Fruit fly (Drosophila melanogaster) whole organism: Measurements from ENCODE around the gene CG15740.

Experiments used
- CG8478 ChIP-seq: fragments of >200 bp; optimal IDR thresholded peaks from 2 replicates; lab custom pipeline; 2018; ENCODE audit warnings: inconsistent platforms
- pan ChIP-seq: fragments of >200 bp; optimal IDR thresholded peaks from 2 replicates; lab custom pipeline; 2017
- psq ChIP-seq: fragments of >200 bp; optimal IDR thresholded peaks from 2 replicates; lab custom pipeline; 2017

DNA sequence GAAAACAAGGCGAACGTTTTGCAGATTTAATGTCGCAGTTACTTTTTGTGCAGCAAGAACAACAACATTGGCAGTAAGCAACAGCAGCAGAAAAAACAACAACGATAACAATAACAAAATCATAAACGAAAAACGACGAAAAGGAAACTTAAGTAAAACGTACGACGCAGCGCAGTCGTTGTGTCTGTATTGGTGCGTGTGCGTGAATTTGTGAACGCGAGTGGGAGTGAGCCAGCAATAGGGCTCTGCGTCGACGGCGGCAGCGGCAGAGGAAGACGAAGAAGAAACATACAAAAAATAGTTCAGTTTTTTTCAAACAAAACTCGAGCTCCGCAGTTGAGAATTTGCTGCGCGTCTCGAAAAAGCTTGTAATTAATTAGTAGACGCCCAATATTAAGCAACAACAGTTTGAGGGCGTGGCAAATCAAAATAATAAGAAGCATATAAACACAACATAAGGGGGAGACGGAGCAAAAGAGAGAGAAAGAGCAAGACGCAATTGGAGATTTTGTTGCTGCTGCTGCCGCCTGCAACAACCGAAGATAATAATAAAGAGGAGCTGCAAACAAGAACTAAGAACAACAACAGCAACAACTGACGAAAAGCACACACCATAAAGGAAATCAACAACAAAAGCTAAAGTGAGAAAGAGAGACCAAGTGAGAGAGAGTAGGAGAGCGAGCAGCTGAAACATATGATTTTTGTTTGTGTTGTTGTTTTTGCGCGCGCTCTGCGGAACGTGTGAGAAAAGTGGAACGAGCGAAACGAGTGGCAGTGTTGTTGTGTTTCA is 28.5 kb downstream of the CG15740 start:
- no peak for TF ChIP-seq psq
- no peak for TF ChIP-seq CG8478
- no peak for TF ChIP-seq pan (lab: Kevin White, UChicago)
